Worm (Caenorhabditis elegans) whole organism, L1 larva: ENCODE measurements around the gene C49C3.15.

ENCODE experiments used
- C04F5.9 ChIP-seq: sonication (generic microtip); optimal IDR thresholded peaks from 2 replicates; lab custom pipeline; 2016; ENCODE audit warnings: missing genetic modification characterization, missing compliant biosample characterization
- C16A3.4 ChIP-seq: fragments of 150-350 bp; optimal IDR thresholded peaks from 2 replicates; lab custom pipeline; 2014; ENCODE audit warnings: missing biosample characterization, missing genetic modification characterization
- blmp-1 ChIP-seq: fragments of 150-350 bp; optimal IDR thresholded peaks from 2 replicates; lab custom pipeline; 2014; ENCODE audit warnings: missing biosample characterization, missing genetic modification characterization
- ceh-63 ChIP-seq: fragments of 200-800 bp; sonication (Bioruptor generic); optimal IDR thresholded peaks from 2 replicates; lab custom pipeline; 2018; ENCODE audit warnings: mild to moderate bottlenecking, missing genetic modification characterization, missing compliant biosample characterization
- ceh-8 ChIP-seq: fragments of 200-800 bp; sonication (Bioruptor generic); optimal IDR thresholded peaks from 2 replicates; lab custom pipeline; 2018; ENCODE audit warnings: mild to moderate bottlenecking, missing genetic modification characterization, moderate library complexity, missing compliant biosample characterization
- ceh-82 ChIP-seq, 3 experiments: fragments of 150-350 bp in 1 of 3; sonication (generic microtip) in 2 of 3; optimal IDR thresholded peaks; 2 replicates each; lab custom pipeline; 2014 to 2017; ENCODE audit warnings: missing biosample characterization in 3 of 3, missing genetic modification characterization in 3 of 3
- ceh-88 ChIP-seq: fragments of 200-800 bp; sonication (Bioruptor generic); IDR thresholded peaks from 2 replicates; pipeline ENCODE4 v1.3.6; 2022; ENCODE audit warnings: missing genetic modification characterization, missing compliant biosample characterization
- ceh-90 ChIP-seq: sonication (generic microtip); optimal IDR thresholded peaks from 2 replicates; lab custom pipeline; 2016; ENCODE audit warnings: missing genetic modification characterization, missing compliant biosample characterization
- dpl-1 ChIP-seq, 3 experiments: fragments of 150-350 bp in 2 of 3; sonication (generic microtip) in 1 of 3; optimal IDR thresholded peaks; 2 replicates each; lab custom pipeline; 2014 to 2017; ENCODE audit warnings: missing biosample characterization in 3 of 3, missing genetic modification characterization in 3 of 3, missing genetic modification reagents in 3 of 3
- efl-1 ChIP-seq, 4 experiments: fragments of 150-350 bp; optimal IDR thresholded peaks in 3 of 4; peaks in 1 of 4; 1 replicate in 1 of 4; 2 replicates in 3 of 4; lab custom pipeline; 2014; ENCODE audit warnings: missing biosample characterization in 2 of 4, missing genetic modification characterization in 2 of 4, missing genetic modification reagents in 2 of 4
- efl-3 ChIP-seq: fragments of 200-800 bp; sonication (Bioruptor generic); optimal IDR thresholded peaks from 2 replicates; lab custom pipeline; 2018; ENCODE audit warnings: mild to moderate bottlenecking, missing genetic modification characterization, missing compliant biosample characterization
- elt-2 ChIP-seq: sonication (generic microtip); optimal IDR thresholded peaks from 2 replicates; lab custom pipeline; 2016; ENCODE audit warnings: missing genetic modification characterization, mild to moderate bottlenecking, inconsistent platforms, missing compliant biosample characterization, missing genetic modification reagents
- fkh-4 ChIP-seq: sonication (generic microtip); optimal IDR thresholded peaks from 2 replicates; lab custom pipeline; 2016; ENCODE audit warnings: missing compliant biosample characterization, missing genetic modification characterization, borderline replicate concordance
- fkh-8 ChIP-seq: sonication (generic microtip); optimal IDR thresholded peaks from 2 replicates; lab custom pipeline; 2016; ENCODE audit warnings: mild to moderate bottlenecking, missing genetic modification characterization, missing compliant biosample characterization
- irx-1 ChIP-seq: sonication (generic microtip); optimal IDR thresholded peaks from 2 replicates; lab custom pipeline; 2016; ENCODE audit warnings: missing genetic modification characterization, missing compliant biosample characterization
- jun-1 ChIP-seq: fragments of 150-350 bp; optimal IDR thresholded peaks from 2 replicates; lab custom pipeline; 2014; ENCODE audit warnings: missing biosample characterization, missing genetic modification reagents, missing genetic modification characterization
- lin-14 ChIP-seq: fragments of 200-800 bp; sonication (Bioruptor generic); optimal IDR thresholded peaks from 2 replicates; lab custom pipeline; 2018; ENCODE audit warnings: mild to moderate bottlenecking, missing genetic modification characterization, moderate library complexity, missing compliant biosample characterization
- lin-35 ChIP-seq, 2 experiments: fragments of 150-350 bp; optimal IDR thresholded peaks; 2 replicates each; lab custom pipeline; 2014; ENCODE audit warnings: missing biosample characterization in 2 of 2, missing genetic modification characterization in 2 of 2, missing genetic modification reagents in 2 of 2
- lsy-2 ChIP-seq, 2 experiments: fragments of 150-350 bp; optimal IDR thresholded peaks; 2 replicates each; lab custom pipeline; 2014; ENCODE audit warnings: missing biosample characterization in 2 of 2, missing genetic modification characterization in 2 of 2
- mab-9 ChIP-seq: fragments of 200-800 bp; sonication (Bioruptor generic); IDR thresholded peaks from 2 replicates; pipeline ENCODE4 v1.3.6; 2022; ENCODE audit warnings: missing genetic modification reagents, missing genetic modification characterization, missing compliant biosample characterization
- mdl-1 ChIP-seq, 2 experiments: fragments of 150-350 bp; optimal IDR thresholded peaks; 2 replicates each; lab custom pipeline; 2014 to 2017; ENCODE audit warnings: missing biosample characterization in 2 of 2, missing genetic modification characterization in 2 of 2, inconsistent platforms in 1 of 2
- mef-2 ChIP-seq: fragments of 150-350 bp; optimal IDR thresholded peaks from 2 replicates; lab custom pipeline; 2014; ENCODE audit warnings: missing biosample characterization, missing genetic modification characterization
- mep-1 ChIP-seq: fragments of 150-350 bp; optimal IDR thresholded peaks from 2 replicates; lab custom pipeline; 2014; ENCODE audit warnings: missing biosample characterization, missing genetic modification characterization
- nhr-19 ChIP-seq: fragments of 200-800 bp; sonication (Bioruptor generic); conservative IDR thresholded peaks from 2 replicates; pipeline ENCODE4 v1.3.6; 2022; ENCODE audit warnings: missing genetic modification characterization, missing compliant biosample characterization
- nhr-20 ChIP-seq: sonication (generic microtip); optimal IDR thresholded peaks from 2 replicates; lab custom pipeline; 2016; ENCODE audit warnings: mild to moderate bottlenecking, missing genetic modification characterization, missing compliant biosample characterization
- nhr-237 ChIP-seq: fragments of 150-350 bp; optimal IDR thresholded peaks from 2 replicates; lab custom pipeline; 2014; ENCODE audit warnings: missing biosample characterization, missing genetic modification characterization
- nhr-77 ChIP-seq: fragments of 150-350 bp; optimal IDR thresholded peaks from 2 replicates; lab custom pipeline; 2014; ENCODE audit warnings: missing biosample characterization, missing genetic modification characterization
- nhr-90 ChIP-seq: sonication (generic microtip); optimal IDR thresholded peaks from 2 replicates; lab custom pipeline; 2016; ENCODE audit warnings: mild to moderate bottlenecking, missing genetic modification characterization, missing compliant biosample characterization; ENCODE audit not compliant: poor library complexity
- pqm-1 ChIP-seq: sonication (generic microtip); optimal IDR thresholded peaks from 3 replicates; lab custom pipeline; 2017; ENCODE audit warnings: missing biosample characterization, missing genetic modification characterization
- skn-1 ChIP-seq: fragments of 150-350 bp; optimal IDR thresholded peaks from 2 replicates; lab custom pipeline; 2014; ENCODE audit warnings: missing biosample characterization, missing genetic modification characterization
- snpc-4 ChIP-seq: fragments of 150-350 bp; optimal IDR thresholded peaks from 2 replicates; lab custom pipeline; 2014; ENCODE audit warnings: missing biosample characterization, missing genetic modification characterization
- snu-23 ChIP-seq: sonication (generic microtip); optimal IDR thresholded peaks from 2 replicates; lab custom pipeline; 2016; ENCODE audit warnings: missing genetic modification characterization, missing compliant biosample characterization
- sox-4 ChIP-seq: sonication (generic microtip); optimal IDR thresholded peaks from 2 replicates; lab custom pipeline; 2016; ENCODE audit warnings: missing genetic modification characterization, missing compliant biosample characterization
- tlp-1 ChIP-seq: fragments of 150-350 bp; optimal IDR thresholded peaks from 2 replicates; lab custom pipeline; 2014; ENCODE audit warnings: missing biosample characterization, missing genetic modification characterization
- unc-62 ChIP-seq: fragments of 150-350 bp; optimal IDR thresholded peaks from 2 replicates; lab custom pipeline; 2014; ENCODE audit warnings: missing biosample characterization, missing genetic modification reagents, missing genetic modification characterization
- zag-1 ChIP-seq: fragments of 150-350 bp; optimal IDR thresholded peaks from 2 replicates; lab custom pipeline; 2014; ENCODE audit warnings: missing biosample characterization, missing genetic modification characterization
- ztf-11 ChIP-seq, 2 experiments: sonication (generic microtip); optimal IDR thresholded peaks; 2 replicates each; lab custom pipeline; 2016 to 2017; ENCODE audit warnings: missing genetic modification characterization in 2 of 2, missing biosample characterization in 1 of 2, missing compliant biosample characterization in 1 of 2

The C49C3.15 gene

ce11 chrIV:17331100-17331577 is 2.9 kb upstream of the C49C3.15 start, which contains the start of gene C49C3.6 (continued):
- TF ChIP-seq lin-14 (peak; percentile 18), elt-2 (tag; lab: Kevin White, UChicago) (no peak), ceh-8 (no peak), mab-9 (GFP tag; lab: Robert Waterston, UW) (no peak)

- no peak for TF ChIP-seq ceh-63
- TF ChIP-seq nhr-77 (tag; lab: Kevin White, UChicago) = no peak
- no peak for TF ChIP-seq mab-9 (GFP tag; lab: Robert Waterston, UW)
- TF ChIP-seq mep-1 (tag; lab: Kevin White, UChicago) = no peak
- TF ChIP-seq irx-1 (tag; lab: Kevin White, UChicago) = no peak
- TF ChIP-seq efl-3 (GFP tag; lab: Kevin White, UChicago) = no peak
- TF ChIP-seq snu-23 (GFP tag; lab: Kevin White, UChicago) = no peak
Measured at ce11 chrIV:17332261-17332660, 1.8 kb upstream of the C49C3.15 start, which contains the start of gene C49C3.7. TSS of gene C49C3.7 (plus strand) at chrIV:17332561.

ce11 chrIV:17335031-17335430 is 1.0 kb downstream of the C49C3.15 start, which contains the start of gene C49C3.8:
TSS of gene C49C3.8 (plus strand) at chrIV:17335203.
- TF ChIP-seq mep-1 (tag; lab: Kevin White, UChicago) = peak; percentile 29
- no peak for TF ChIP-seq C04F5.9 (tag; lab: Kevin White, UChicago)
- no peak for TF ChIP-seq snpc-4
- TF ChIP-seq ceh-90 (tag; lab: Kevin White, UChicago) = no peak
- TF ChIP-seq nhr-19 (GFP tag; lab: Robert Waterston, UW) = no peak
- TF ChIP-seq blmp-1 (tag; lab: Kevin White, UChicago) = peak; percentile 38
- TF ChIP-seq ceh-63 = no peak
- TF ChIP-seq efl-1 (optimal IDR thresholded peaks at IDR 0.05; lab: Kevin White, UChicago) = no peak
- TF ChIP-seq efl-1 (GFP tag; optimal IDR thresholded peaks at IDR 0.05 in 1 of 2; lab: Kevin White, UChicago) = peak in 1 of 2 experiments; percentile 12
- peak in 1 of 3 experiments; percentile 19 for TF ChIP-seq dpl-1 (GFP tag; optimal IDR thresholded peaks at IDR 0.05; lab: Kevin White, UChicago)
- no peak for TF ChIP-seq nhr-237 (tag; lab: Kevin White, UChicago)
- TF ChIP-seq mab-9 (GFP tag; lab: Robert Waterston, UW) = no peak
- TF ChIP-seq lsy-2 (tag; optimal IDR thresholded peaks at IDR 0.05; lab: Kevin White, UChicago) = peak in 1 of 2 experiments; percentile 26
- TF ChIP-seq lin-35 (GFP tag; optimal IDR thresholded peaks at IDR 0.05; lab: Kevin White, UChicago) = no peak
- no peak for TF ChIP-seq mef-2 (tag; lab: Kevin White, UChicago)
- TF ChIP-seq ceh-82 (tag; optimal IDR thresholded peaks at IDR 0.05; lab: Kevin White, UChicago) = no peak
- no peak for TF ChIP-seq sox-4 (tag; lab: Kevin White, UChicago)
- TF ChIP-seq nhr-90 = no peak
- peak; percentile 60 for TF ChIP-seq lin-14
- TF ChIP-seq, all 84 proteins: peak for 6

DNA sequence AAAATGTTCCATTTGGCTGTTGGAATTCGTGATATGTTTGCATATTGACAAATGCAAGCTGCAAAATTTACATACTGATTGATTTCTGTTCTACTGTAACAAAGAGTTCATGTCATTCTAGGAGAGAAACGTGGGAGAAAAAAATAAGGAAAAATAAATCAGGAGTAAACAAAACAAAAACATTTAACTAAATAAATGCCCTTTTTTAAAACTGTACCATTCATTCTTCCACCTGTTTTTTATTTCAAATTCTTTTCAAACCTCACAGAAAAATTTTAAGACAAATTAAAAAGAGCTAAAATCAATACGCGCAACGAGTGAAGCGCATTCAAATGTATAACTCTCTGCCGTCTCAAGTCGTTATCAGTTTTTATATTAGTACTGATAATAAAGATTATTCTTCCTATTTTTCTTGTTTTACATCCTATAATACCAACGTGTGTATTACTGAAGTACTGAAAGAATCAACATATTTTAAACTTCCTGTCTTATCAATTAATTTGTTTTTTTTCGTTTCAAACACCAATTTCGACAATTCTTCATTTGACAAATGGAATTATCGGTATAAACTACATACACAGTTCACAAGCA is 5.0 kb downstream of the C49C3.15 start, which contains the start of gene C49C3.10:
C49C3.10 (minus strand) TSS at position 51 of the 591 bp plus-strand sequence.
- peak; percentile 87 for TF ChIP-seq elt-2 (tag; lab: Kevin White, UChicago)
- peak; percentile 23 for TF ChIP-seq pqm-1
- peak; percentile 76 for TF ChIP-seq jun-1 (tag; lab: Kevin White, UChicago)
- TF ChIP-seq tlp-1 = peak; percentile 14
- no peak for TF ChIP-seq zag-1 (tag; lab: Kevin White, UChicago)
- TF ChIP-seq unc-62 (GFP tag; lab: Kevin White, UChicago) = no peak

DNA sequence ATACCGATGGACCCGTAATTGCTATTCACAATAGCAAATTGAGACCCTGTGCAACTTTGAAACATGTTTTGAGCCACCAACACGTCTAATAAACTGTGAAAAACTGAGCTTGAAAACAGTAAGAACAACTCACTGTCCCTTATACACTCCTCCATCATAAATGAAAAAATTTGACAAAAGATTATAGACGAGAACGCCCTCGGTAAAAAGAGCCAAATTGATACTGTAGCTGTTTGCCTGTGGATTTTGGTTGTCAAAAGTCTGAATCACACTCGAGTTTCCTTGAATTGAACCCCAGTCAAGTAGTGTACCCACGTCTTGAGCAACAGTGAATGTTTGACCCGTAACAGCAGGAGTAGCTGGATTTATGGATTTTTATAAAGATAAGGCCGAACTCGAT is 7.0 kb downstream of the C49C3.15 start:
- TF ChIP-seq tlp-1 (no peak), skn-1 (tag; lab: Kevin White, UChicago) (no peak), fkh-8 (tag; lab: Kevin White, UChicago) (no peak), ztf-11 (tag; optimal IDR thresholded peaks at IDR 0.05; lab: Kevin White, UChicago) (no peak), mab-9 (GFP tag; lab: Robert Waterston, UW) (no peak), nhr-20 (no peak), ceh-88 (GFP tag; lab: Robert Waterston, UW) (no peak), mdl-1 (tag; optimal IDR thresholded peaks at IDR 0.05; lab: Kevin White, UChicago) (no peak), lin-35 (GFP tag; optimal IDR thresholded peaks at IDR 0.05; lab: Kevin White, UChicago) (no peak), nhr-237 (tag; lab: Kevin White, UChicago) (no peak), C16A3.4 (no peak), fkh-4 (tag; lab: Kevin White, UChicago) (no peak), lin-14 (no peak)
